Worm (Caenorhabditis elegans) whole organism, late embryonic: Measurements from ENCODE around the gene hid-1.

Experiments
- C38D4.7 ChIP-seq: fragments of 200-800 bp; sonication (Bioruptor generic); optimal IDR thresholded peaks from 2 replicates; lab custom pipeline; 2018; ENCODE audit warnings: mild to moderate bottlenecking, missing genetic modification characterization, moderate library complexity, missing compliant biosample characterization
- F13H6.1 ChIP-seq: sonication (generic microtip); optimal IDR thresholded peaks from 2 replicates; lab custom pipeline; 2016; ENCODE audit warnings: missing genetic modification characterization, missing compliant biosample characterization
- K09A11.1 ChIP-seq: sonication (generic microtip); optimal IDR thresholded peaks from 2 replicates; lab custom pipeline; 2017; ENCODE audit warnings: antibody characterized with exemption, mild to moderate bottlenecking, missing genetic modification characterization, missing compliant biosample characterization; ENCODE audit not compliant: insufficient read depth
- Y22D7AL.16 ChIP-seq: sonication (generic microtip); optimal IDR thresholded peaks from 2 replicates; lab custom pipeline; 2016; ENCODE audit warnings: missing genetic modification characterization, missing compliant biosample characterization
- ceh-14 ChIP-seq: sonication (generic microtip); optimal IDR thresholded peaks from 2 replicates; lab custom pipeline; 2016; ENCODE audit warnings: missing genotype, missing genetic modification characterization, missing compliant biosample characterization
- ceh-18 ChIP-seq: sonication (generic microtip); optimal IDR thresholded peaks from 2 replicates; lab custom pipeline; 2016; ENCODE audit warnings: missing genetic modification characterization, missing compliant biosample characterization
- ceh-2 ChIP-seq: sonication (generic microtip); optimal IDR thresholded peaks from 2 replicates; lab custom pipeline; 2016; ENCODE audit warnings: missing genotype, missing genetic modification characterization, missing compliant biosample characterization
- ceh-24 ChIP-seq: sonication (generic microtip); optimal IDR thresholded peaks from 2 replicates; lab custom pipeline; 2016; ENCODE audit warnings: mild to moderate bottlenecking, missing genetic modification characterization, missing compliant biosample characterization
- ceh-31 ChIP-seq: sonication (generic microtip); optimal IDR thresholded peaks from 2 replicates; lab custom pipeline; 2016; ENCODE audit warnings: missing genetic modification characterization, missing compliant biosample characterization
- ceh-34 ChIP-seq: sonication (generic microtip); optimal IDR thresholded peaks from 2 replicates; lab custom pipeline; 2016; ENCODE audit warnings: mild to moderate bottlenecking, missing genetic modification characterization, missing compliant biosample characterization
- ceh-45 ChIP-seq: fragments of 200-800 bp; sonication (Bioruptor generic); IDR thresholded peaks from 2 replicates; pipeline ENCODE4 v1.3.6; 2022; ENCODE audit warnings: missing genetic modification reagents, missing genetic modification characterization, missing compliant biosample characterization
- ceh-48 ChIP-seq: sonication (generic microtip); optimal IDR thresholded peaks from 2 replicates; lab custom pipeline; 2016; ENCODE audit warnings: missing genetic modification characterization, inconsistent platforms, missing compliant biosample characterization
- ceh-9 ChIP-seq: sonication (generic microtip); optimal IDR thresholded peaks from 2 replicates; lab custom pipeline; 2016; ENCODE audit warnings: mild to moderate bottlenecking, missing genetic modification characterization, inconsistent platforms, missing compliant biosample characterization
- che-1 ChIP-seq: sonication (generic microtip); optimal IDR thresholded peaks from 2 replicates; lab custom pipeline; 2016; ENCODE audit warnings: mild to moderate bottlenecking, missing genetic modification characterization, missing compliant biosample characterization
- dmd-4 ChIP-seq: sonication (generic microtip); optimal IDR thresholded peaks from 2 replicates; lab custom pipeline; 2016; ENCODE audit warnings: borderline replicate concordance, missing genetic modification characterization, missing compliant biosample characterization
- dve-1 ChIP-seq: sonication (generic microtip); optimal IDR thresholded peaks from 2 replicates; lab custom pipeline; 2017; ENCODE audit warnings: antibody characterized with exemption, mild to moderate bottlenecking, missing genetic modification characterization, missing compliant biosample characterization
- elt-2 ChIP-seq: sonication (generic microtip); optimal IDR thresholded peaks from 2 replicates; lab custom pipeline; 2016; ENCODE audit warnings: missing genetic modification reagents, missing genetic modification characterization, missing compliant biosample characterization
- ets-4 ChIP-seq: sonication (generic microtip); optimal IDR thresholded peaks from 2 replicates; lab custom pipeline; 2016; ENCODE audit warnings: missing genetic modification characterization, missing compliant biosample characterization
- fkh-6 ChIP-seq: sonication (generic microtip); optimal IDR thresholded peaks from 2 replicates; lab custom pipeline; 2016; ENCODE audit warnings: missing genetic modification characterization, missing compliant biosample characterization
- gmeb-2 ChIP-seq: sonication (generic microtip); optimal IDR thresholded peaks from 2 replicates; lab custom pipeline; 2016; ENCODE audit warnings: missing genetic modification characterization, inconsistent platforms, missing compliant biosample characterization
- hlh-30 ChIP-seq: sonication (generic microtip); optimal IDR thresholded peaks from 2 replicates; lab custom pipeline; 2017; ENCODE audit warnings: antibody characterized with exemption, missing genetic modification characterization, missing compliant biosample characterization; ENCODE audit not compliant: insufficient read depth
- hlh-6 ChIP-seq: sonication (generic microtip); optimal IDR thresholded peaks from 2 replicates; lab custom pipeline; 2016; ENCODE audit warnings: missing genotype, missing genetic modification characterization, missing compliant biosample characterization
- lim-6 ChIP-seq: sonication (generic microtip); optimal IDR thresholded peaks from 2 replicates; lab custom pipeline; 2016; ENCODE audit warnings: missing genetic modification characterization, missing compliant biosample characterization
- madf-2 ChIP-seq: sonication (generic microtip); optimal IDR thresholded peaks from 2 replicates; lab custom pipeline; 2017; ENCODE audit warnings: missing genetic modification characterization, missing compliant biosample characterization
- nfya-1 ChIP-seq: sonication (generic microtip); optimal IDR thresholded peaks from 2 replicates; lab custom pipeline; 2017; ENCODE audit warnings: missing genetic modification characterization, mild to moderate bottlenecking, missing compliant biosample characterization, antibody characterized with exemption, moderate library complexity
- npax-4 ChIP-seq: sonication (generic microtip); optimal IDR thresholded peaks from 2 replicates; lab custom pipeline; 2016; ENCODE audit warnings: missing genetic modification characterization, missing compliant biosample characterization
- pat-9 ChIP-seq: fragments of 200-800 bp; sonication (Bioruptor generic); optimal IDR thresholded peaks from 2 replicates; lab custom pipeline; 2018; ENCODE audit warnings: mild to moderate bottlenecking, missing genetic modification characterization, moderate library complexity, missing compliant biosample characterization
- pha-2 ChIP-seq: sonication (generic microtip); optimal IDR thresholded peaks from 2 replicates; lab custom pipeline; 2017; ENCODE audit warnings: mild to moderate bottlenecking, missing genetic modification characterization, missing compliant biosample characterization
- pqm-1 ChIP-seq: sonication (generic microtip); optimal IDR thresholded peaks from 2 replicates; lab custom pipeline; 2016; ENCODE audit warnings: missing genetic modification characterization, missing compliant biosample characterization
- sox-4 ChIP-seq: sonication (generic microtip); optimal IDR thresholded peaks from 2 replicates; lab custom pipeline; 2017; ENCODE audit warnings: mild to moderate bottlenecking, missing genetic modification characterization, inconsistent platforms, missing compliant biosample characterization
- tbx-2 ChIP-seq: sonication (generic microtip); optimal IDR thresholded peaks from 2 replicates; lab custom pipeline; 2016; ENCODE audit warnings: missing genetic modification characterization, missing compliant biosample characterization
- ttx-3 ChIP-seq: sonication (generic microtip); optimal IDR thresholded peaks from 2 replicates; lab custom pipeline; 2016; ENCODE audit warnings: missing genetic modification reagents, missing genetic modification characterization, missing compliant biosample characterization
- unc-3 ChIP-seq, 2 experiments: fragments of 200-800 bp in 1 of 2; sonication (Bioruptor generic) in 1 of 2; sonication (generic microtip) in 1 of 2; conservative IDR thresholded peaks in 1 of 2; optimal IDR thresholded peaks in 1 of 2; 2 replicates each; pipeline versions ENCODE4 v1.3.6 to Lab custom; 2016 to 2022; ENCODE audit warnings: missing compliant biosample characterization in 2 of 2, missing genetic modification characterization in 2 of 2, missing genetic modification reagents in 1 of 2
- unc-42 ChIP-seq: sonication (generic microtip); optimal IDR thresholded peaks from 2 replicates; lab custom pipeline; 2016; ENCODE audit warnings: missing genotype, missing genetic modification characterization, missing compliant biosample characterization
- unc-55 ChIP-seq: sonication (generic microtip); optimal IDR thresholded peaks from 2 replicates; lab custom pipeline; 2017; ENCODE audit warnings: missing biosample characterization, missing genetic modification reagents, missing genetic modification characterization
- unc-86 ChIP-seq: sonication (generic microtip); optimal IDR thresholded peaks from 2 replicates; lab custom pipeline; 2016; ENCODE audit warnings: missing genetic modification characterization, missing compliant biosample characterization
- zip-5 ChIP-seq: sonication (generic microtip); optimal IDR thresholded peaks from 2 replicates; lab custom pipeline; 2016; ENCODE audit warnings: missing genetic modification characterization, missing compliant biosample characterization

Gene hid-1

DNA sequence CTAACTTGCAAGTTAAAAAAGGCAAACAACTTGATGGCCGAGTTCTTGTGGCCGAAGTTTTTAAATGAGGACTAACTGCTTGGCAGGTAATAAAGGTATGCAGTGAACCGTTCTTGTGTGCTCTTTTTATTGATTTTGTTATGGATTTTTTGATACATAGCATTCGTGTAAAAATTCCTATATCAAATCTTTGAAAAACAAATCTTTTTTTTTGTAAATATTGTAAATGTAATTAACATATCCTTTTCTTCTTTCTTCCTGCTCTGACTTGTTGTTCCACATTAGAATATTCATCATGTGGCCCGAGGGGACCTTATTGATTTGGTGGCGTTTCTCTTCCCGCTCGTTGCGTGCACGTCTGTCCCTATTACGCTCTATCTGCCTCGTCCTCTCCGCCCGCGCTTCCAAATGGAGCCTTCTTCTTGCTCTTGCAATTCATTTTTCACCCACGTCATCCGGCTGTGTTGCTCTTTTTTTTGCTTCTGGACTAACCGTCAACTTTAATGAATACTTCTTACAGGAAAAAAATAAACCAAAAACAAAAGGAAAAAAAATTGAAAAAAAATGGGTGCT lies at the start of gene hid-1:
Gene hid-1, plus strand, starts transcription at position 523 of the 573 bp plus-strand sequence.
- TF ChIP-seq ceh-24 (no peak), F13H6.1 (tag; lab: Kevin White, UChicago) (no peak), ceh-18 (tag; lab: Kevin White, UChicago) (no peak), fkh-6 (no peak), hlh-6 (tag; lab: Kevin White, UChicago) (no peak), C38D4.7 (GFP tag; lab: Kevin White, UChicago) (no peak), dve-1 (no peak), madf-2 (no peak), che-1 (tag; lab: Kevin White, UChicago) (no peak), tbx-2 (tag; lab: Kevin White, UChicago) (peak; percentile 53), ceh-2 (tag; lab: Kevin White, UChicago) (peak; percentile 55), unc-55 (GFP tag; lab: Kevin White, UChicago) (no peak), pat-9 (no peak), K09A11.1 (tag; lab: Kevin White, UChicago) (no peak), gmeb-2 (tag; lab: Kevin White, UChicago) (no peak), ceh-14 (peak; percentile 6), pqm-1 (tag; lab: Kevin White, UChicago) (no peak), dmd-4 (no peak), ceh-31 (tag; lab: Kevin White, UChicago) (peak; percentile 74), unc-42 (tag; lab: Kevin White, UChicago) (peak; percentile 89), ets-4 (tag; lab: Kevin White, UChicago) (peak; percentile 18), unc-86 (peak; percentile 20), ceh-45 (no peak), nfya-1 (tag; lab: Kevin White, UChicago) (peak; percentile 35), ceh-48 (tag; lab: Kevin White, UChicago) (peak; percentile 76), sox-4 (tag; lab: Kevin White, UChicago) (no peak), lim-6 (tag; lab: Kevin White, UChicago) (peak; percentile 16), Y22D7AL.16 (tag; lab: Kevin White, UChicago) (no peak), ceh-34 (tag; lab: Kevin White, UChicago) (no peak), ttx-3 (tag; lab: Kevin White, UChicago) (no peak), ceh-9 (tag; lab: Kevin White, UChicago) (no peak), unc-3 (GFP tag; conservative IDR thresholded peaks at IDR 0.05; lab: Robert Waterston, UW) (no peak), unc-3 (tag; optimal IDR thresholded peaks at IDR 0.05; lab: Kevin White, UChicago) (no peak), npax-4 (tag; lab: Kevin White, UChicago) (no peak), zip-5 (tag; lab: Kevin White, UChicago) (no peak)

DNA sequence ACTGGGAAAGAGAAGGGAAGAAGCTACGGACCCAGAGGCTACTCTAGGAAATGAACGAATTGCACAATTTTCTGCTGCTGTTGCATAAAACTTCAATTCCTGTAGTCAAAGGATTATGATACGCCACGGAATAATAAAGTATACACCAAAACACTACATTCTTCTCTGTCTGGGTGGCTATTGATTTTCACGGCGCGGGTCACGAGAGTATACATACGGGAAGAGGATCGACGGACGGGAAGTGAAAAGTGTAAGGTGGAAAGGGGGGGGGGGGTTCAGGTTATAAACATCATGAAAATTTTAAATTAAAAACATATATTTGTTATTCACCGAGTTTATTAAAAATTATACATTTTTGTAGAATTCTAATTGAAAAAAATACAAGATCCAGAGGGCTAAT lies 49.5 kb upstream of the hid-1 start:
- TF ChIP-seq nfya-1 (tag; lab: Kevin White, UChicago): peak; percentile 3
- peak; percentile 72 for TF ChIP-seq ceh-48 (tag; lab: Kevin White, UChicago)
- TF ChIP-seq hlh-6 (tag; lab: Kevin White, UChicago): no peak
- peak; percentile 3 for TF ChIP-seq ceh-31 (tag; lab: Kevin White, UChicago)
- TF ChIP-seq ceh-24: no peak
- peak; percentile 44 for TF ChIP-seq hlh-30 (tag; lab: Kevin White, UChicago)

DNA sequence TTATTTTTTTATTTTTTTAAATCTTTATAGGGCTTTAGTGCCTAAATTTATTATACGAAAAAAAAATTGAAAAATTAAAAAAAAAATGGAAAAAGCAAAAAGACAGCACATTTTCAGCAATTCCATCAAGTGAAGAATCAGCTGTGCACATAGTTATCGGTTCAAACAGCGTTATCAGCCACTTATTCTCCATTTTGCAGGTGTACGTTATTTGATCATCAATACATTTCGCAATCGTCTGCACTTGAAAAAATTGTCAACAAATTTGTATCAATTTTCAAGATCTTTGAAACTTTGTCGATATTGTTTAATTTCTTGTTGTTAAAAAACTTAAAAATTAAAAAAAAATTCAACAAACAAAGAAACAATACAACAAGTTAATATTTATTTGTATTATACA lies 49.1 kb upstream of the hid-1 start:
- TF ChIP-seq pha-2 (no peak), elt-2 (tag; lab: Kevin White, UChicago) (peak; percentile 38)
- TF ChIP-seq, all 69 proteins: peak for 1
